Fruit fly (Drosophila melanogaster) whole organism, embryonic: ENCODE data around the gene Pex5.

ENCODE experiments used
- Antp ChIP-seq: fragments of 200-800 bp; sonication (Bioruptor generic); optimal IDR thresholded peaks from 3 replicates; lab custom pipeline; 2016; ENCODE audit warnings: missing biosample characterization, missing genetic modification characterization
- CG11723 ChIP-seq: fragments of 200-800 bp; sonication (Bioruptor generic); optimal IDR thresholded peaks from 2 replicates; lab custom pipeline; 2017; ENCODE audit warnings: missing biosample characterization, mild to moderate bottlenecking, missing genetic modification characterization
- CG13424 ChIP-seq: fragments of 200-800 bp; sonication (Bioruptor generic); optimal IDR thresholded peaks from 2 replicates; lab custom pipeline; 2019; ENCODE audit warnings: missing biosample characterization, mild to moderate bottlenecking, missing genetic modification characterization, moderate library complexity
- CG8359 ChIP-seq: fragments of 200-800 bp; sonication (Bioruptor generic); optimal IDR thresholded peaks from 2 replicates; lab custom pipeline; 2017; ENCODE audit warnings: missing biosample characterization, mild to moderate bottlenecking, missing genetic modification characterization, borderline replicate concordance
- Scr ChIP-seq: fragments of 200-800 bp; sonication (Bioruptor generic); IDR thresholded peaks from 2 replicates; pipeline ENCODE4 v1.3.6; 2022; ENCODE audit warnings: missing biosample characterization, missing genetic modification characterization; ENCODE audit not compliant: partially characterized antibody
- chm ChIP-seq: fragments of 200-800 bp; sonication (Bioruptor generic); IDR thresholded peaks from 2 replicates; pipeline ENCODE4 v1.3.6; 2022; ENCODE audit warnings: missing biosample characterization, missing genetic modification characterization
- emc ChIP-seq: fragments of 200-800 bp; sonication (Bioruptor generic); optimal IDR thresholded peaks from 2 replicates; lab custom pipeline; 2016; ENCODE audit warnings: missing biosample characterization, missing genetic modification characterization
- jigr1 ChIP-seq: fragments of 200-800 bp; sonication (Bioruptor generic); IDR thresholded peaks from 3 replicates; pipeline ENCODE4 v1.3.6; 2022; ENCODE audit warnings: missing biosample characterization, missing genetic modification characterization
- pita ChIP-seq: fragments of 200-800 bp; sonication (Bioruptor generic); optimal IDR thresholded peaks from 2 replicates; lab custom pipeline; 2017; ENCODE audit warnings: missing biosample characterization, mild to moderate bottlenecking, missing genetic modification characterization
- run ChIP-seq: fragments of 200-800 bp; sonication (Bioruptor generic); optimal IDR thresholded peaks from 3 replicates; lab custom pipeline; 2018; ENCODE audit warnings: missing biosample characterization, mild to moderate bottlenecking, missing genetic modification characterization
- usp ChIP-seq: fragments of >200 bp; optimal IDR thresholded peaks from 2 replicates; lab custom pipeline; 2017; ENCODE audit warnings: missing biosample characterization, missing genetic modification characterization

dm6 chrX:1820241-1820640 lies 48.6 kb downstream of the Pex5 start, which contains the start of gene CG14810:
- no peak for TF ChIP-seq CG8359 (GFP tag; lab: Kevin White, UChicago)
- no peak for TF ChIP-seq Scr
- TF ChIP-seq Antp (GFP tag; lab: Kevin White, UChicago), result no peak
- TF ChIP-seq pita, result no peak
- no peak for TF ChIP-seq run (tag; lab: Kevin White, UChicago)
- no peak for TF ChIP-seq CG13424 (tag; lab: Kevin White, UChicago)
- no peak for TF ChIP-seq chm (GFP tag; lab: Robert Waterston, UW)
- TF ChIP-seq jigr1 (GFP tag; lab: Robert Waterston, UW), result no peak
- TF ChIP-seq CG11723 (GFP tag; lab: Kevin White, UChicago), result no peak
- no peak for TF ChIP-seq emc (GFP tag; lab: Kevin White, UChicago)
- TF ChIP-seq usp (GFP tag; lab: Kevin White, UChicago), result no peak
